Worm (Caenorhabditis elegans) whole organism, early embryonic: ENCODE measurements around the gene asg-2.

Source experiments
- B0310.2 ChIP-seq: sonication (generic microtip); optimal IDR thresholded peaks from 2 replicates; lab custom pipeline; 2016; ENCODE audit warnings: mild to moderate bottlenecking, missing genetic modification characterization, missing compliant biosample characterization
- aly-1 ChIP-seq: sonication (generic microtip); optimal IDR thresholded peaks from 2 replicates; lab custom pipeline; 2016; ENCODE audit warnings: missing genetic modification characterization, missing compliant biosample characterization
- ama-1 ChIP-seq: fragments of 150-350 bp; optimal IDR thresholded peaks from 2 replicates; lab custom pipeline; 2014
- hmg-4 ChIP-seq: fragments of 200-800 bp; sonication (Bioruptor generic); optimal IDR thresholded peaks from 2 replicates; lab custom pipeline; 2018; ENCODE audit warnings: mild to moderate bottlenecking, missing genetic modification characterization, missing compliant biosample characterization
- hnd-1 ChIP-seq: sonication (generic microtip); optimal IDR thresholded peaks from 2 replicates; lab custom pipeline; 2016; ENCODE audit warnings: missing genetic modification characterization, missing compliant biosample characterization
- pes-1 ChIP-seq: fragments of 200-800 bp; sonication (Bioruptor generic); IDR thresholded peaks from 2 replicates; pipeline ENCODE4 v1.3.6; 2022; ENCODE audit warnings: missing genetic modification reagents, missing genetic modification characterization, missing compliant biosample characterization
- tbx-37 ChIP-seq: fragments of 200-800 bp; sonication (Bioruptor generic); conservative IDR thresholded peaks from 2 replicates; pipeline ENCODE4 v1.3.6; 2022; ENCODE audit warnings: missing genetic modification reagents, missing genetic modification characterization, missing compliant biosample characterization

ce11 chrX:6795843-6796521 is 45.1 kb upstream of the asg-2 start:
- TF ChIP-seq hnd-1 (tag; lab: Kevin White, UChicago) (no peak), pes-1 (GFP tag; lab: Robert Waterston, UW) (no peak), aly-1 (no peak), B0310.2 (tag; lab: Kevin White, UChicago) (no peak), tbx-37 (GFP tag; lab: Robert Waterston, UW) (no peak), ama-1 (no peak), hmg-4 (no peak)
